Worm (Caenorhabditis elegans): ENCODE data around the gene F48F7.6.

- TF ChIP-seq nhr-77 (tag; optimal IDR thresholded peaks at IDR 0.05) (no peak), zag-1 (tag; optimal IDR thresholded peaks at IDR 0.05) (no peak), fos-1 (tag; optimal IDR thresholded peaks at IDR 0.05) (no peak), snpc-4 (tag; optimal IDR thresholded peaks at IDR 0.05) (no peak), tbx-2 (tag; optimal IDR thresholded peaks at IDR 0.05) (no peak)
These were observed 9.3 kb upstream of the F48F7.6 start, which contains the start of gene pqn-39 for ce11 chrX:13968292-13968691.

Measured in whole organism, L3 larva.